Fruit fly (Drosophila melanogaster) S2 (cell line): ENCODE data around the gene CG11327.

Source experiments
- CG8478 ChIP-seq: fragments of >200 bp; optimal IDR thresholded peaks from 2 replicates; lab custom pipeline; 2018
- CTCF ChIP-seq, 2 experiments: fragments of >200 bp; optimal IDR thresholded peaks; 2 replicates each; lab custom pipeline; 2018

DNA sequence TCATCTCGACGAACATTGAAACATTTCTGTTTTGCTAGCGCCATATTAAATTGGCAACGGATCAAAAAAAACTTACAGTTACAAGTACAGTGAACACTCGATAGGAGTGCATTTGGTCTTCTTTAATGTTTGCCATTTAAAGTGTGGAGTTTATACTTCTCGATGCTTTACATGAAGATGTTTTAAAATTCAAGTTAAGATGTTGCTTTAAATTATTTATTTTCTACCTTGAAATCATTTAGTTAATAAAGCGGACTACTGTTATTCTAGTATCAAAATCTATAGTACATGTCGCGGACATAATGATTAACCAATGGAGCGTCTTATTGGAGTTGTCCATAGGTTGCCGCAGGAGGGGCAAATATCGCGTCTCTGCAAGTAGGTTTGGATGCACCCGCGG lies 10.0 kb downstream of the CG11327 start, which contains the start of gene cort:
- TF ChIP-seq CG8478 (lab: Kevin White, UChicago) = no peak
- no peak for TF ChIP-seq CTCF (optimal IDR thresholded peaks at IDR 0.05; lab: Kevin White, UChicago)
